Fruit fly (Drosophila melanogaster): Measurements from ENCODE around the gene rempA.

rempA gene

DNA sequence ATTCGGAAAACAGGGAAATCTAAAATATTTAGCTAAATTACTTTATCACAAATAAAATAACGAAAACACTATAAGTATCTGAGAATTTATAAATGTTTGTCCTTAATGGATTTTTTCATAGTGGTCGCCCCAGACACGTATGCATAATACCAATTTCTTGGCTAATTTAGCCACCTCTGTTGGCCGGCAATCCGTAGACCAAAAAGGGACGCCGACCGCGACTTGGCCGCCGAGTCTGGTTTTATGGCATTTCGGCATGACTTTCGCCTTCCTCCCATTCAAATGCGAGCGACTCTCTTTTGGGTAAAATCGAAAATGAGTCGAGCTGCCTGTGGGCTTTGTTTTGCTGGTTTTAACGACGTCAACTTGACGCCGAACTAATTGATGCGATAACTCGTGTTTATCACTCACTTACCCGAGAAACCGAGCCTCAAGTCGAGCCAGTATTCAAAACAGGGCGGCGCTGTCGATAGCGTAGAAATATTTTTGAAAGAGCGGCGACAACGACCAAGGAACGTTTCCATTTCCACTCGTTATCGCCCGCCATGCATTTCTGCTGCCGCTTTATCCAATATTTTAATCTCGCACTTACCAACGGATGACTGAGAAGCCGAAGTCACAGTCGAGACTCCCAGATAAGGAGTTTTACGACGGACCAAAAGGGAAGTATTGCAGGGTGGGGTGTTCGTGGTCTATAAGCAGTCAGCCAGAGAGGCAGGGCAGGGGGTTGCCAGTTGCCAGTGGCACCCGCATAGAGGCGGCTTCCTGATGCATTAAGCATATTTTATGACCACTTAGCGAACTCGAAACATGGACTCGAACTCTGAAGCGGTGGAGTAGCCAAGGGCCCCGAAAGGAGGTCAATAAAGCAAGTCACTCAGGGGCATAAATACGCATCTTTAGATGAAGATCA is 40.9 kb downstream of the rempA start:
- TF ChIP-seq rgr (GFP tag; optimal IDR thresholded peaks at IDR 0.05) (no peak), lola (GFP tag; optimal IDR thresholded peaks at IDR 0.05) (no peak), Dfd (GFP tag; optimal IDR thresholded peaks at IDR 0.05) (no peak), GATAd (GFP tag; optimal IDR thresholded peaks at IDR 0.05) (no peak), Hr83 (GFP tag; optimal IDR thresholded peaks at IDR 0.05; ENCODE audit: poor library complexity, severe bottlenecking) (no peak), tai (GFP tag; optimal IDR thresholded peaks at IDR 0.05) (no peak), sage (GFP tag; optimal IDR thresholded peaks at IDR 0.05) (no peak), OdsH (GFP tag; optimal IDR thresholded peaks at IDR 0.05) (no peak), HLH106 (tag; optimal IDR thresholded peaks at IDR 0.05) (no peak), Abd-B (GFP tag; optimal IDR thresholded peaks at IDR 0.05) (no peak), Mio (GFP tag; optimal IDR thresholded peaks at IDR 0.05) (no peak)

- TF ChIP-seq Hnf4 (GFP tag; optimal IDR thresholded peaks at IDR 0.05) = no peak
- TF ChIP-seq sage (GFP tag; optimal IDR thresholded peaks at IDR 0.05) = no peak
- no peak for TF ChIP-seq h (GFP tag; optimal IDR thresholded peaks at IDR 0.05)
- no peak for TF ChIP-seq CG9705 (GFP tag; optimal IDR thresholded peaks at IDR 0.05)
- no peak for TF ChIP-seq tai (GFP tag; optimal IDR thresholded peaks at IDR 0.05)
- no peak for TF ChIP-seq Jra (GFP tag; optimal IDR thresholded peaks at IDR 0.05)
- TF ChIP-seq usp (GFP tag; optimal IDR thresholded peaks at IDR 0.05) = no peak
- no peak for TF ChIP-seq Myc (optimal IDR thresholded peaks at IDR 0.05)
- no peak for TF ChIP-seq Hr78 (GFP tag; optimal IDR thresholded peaks at IDR 0.05)
- TF ChIP-seq pan (optimal IDR thresholded peaks at IDR 0.05) = no peak
- no peak for TF ChIP-seq CG32264 (GFP tag; optimal IDR thresholded peaks at IDR 0.05)
- no peak for TF ChIP-seq dsf (GFP tag; optimal IDR thresholded peaks at IDR 0.05; ENCODE audit: borderline replicate concordance)
- no peak for TF ChIP-seq brk (GFP tag; optimal IDR thresholded peaks at IDR 0.05)
- TF ChIP-seq br (GFP tag; optimal IDR thresholded peaks at IDR 0.05) = no peak
- no peak for TF ChIP-seq GATAd (GFP tag; optimal IDR thresholded peaks at IDR 0.05)
- no peak for TF ChIP-seq Sp1 (GFP tag; optimal IDR thresholded peaks at IDR 0.05)
- no peak for TF ChIP-seq Dif (GFP tag; optimal IDR thresholded peaks at IDR 0.05; ENCODE audit: partially characterized antibody)
- no peak for TF ChIP-seq woc (GFP tag; optimal IDR thresholded peaks at IDR 0.05)
- TF ChIP-seq jim (GFP tag; optimal IDR thresholded peaks at IDR 0.05) = no peak
- TF ChIP-seq Abd-B (GFP tag; optimal IDR thresholded peaks at IDR 0.05) = no peak
These were observed 41.5 kb downstream of the rempA start for dm6 chr2L:518620-518913.

dm6 chr2L:517911-518619 is 42.0 kb downstream of the rempA start:
- TF ChIP-seq Sp1 (GFP tag; optimal IDR thresholded peaks at IDR 0.05) = no peak
- no peak for TF ChIP-seq lola (GFP tag; optimal IDR thresholded peaks at IDR 0.05)
- TF ChIP-seq usp (GFP tag; optimal IDR thresholded peaks at IDR 0.05) = no peak
- no peak for TF ChIP-seq fru (GFP tag; optimal IDR thresholded peaks at IDR 0.05)
- no peak for TF ChIP-seq h (GFP tag; optimal IDR thresholded peaks at IDR 0.05)

DNA sequence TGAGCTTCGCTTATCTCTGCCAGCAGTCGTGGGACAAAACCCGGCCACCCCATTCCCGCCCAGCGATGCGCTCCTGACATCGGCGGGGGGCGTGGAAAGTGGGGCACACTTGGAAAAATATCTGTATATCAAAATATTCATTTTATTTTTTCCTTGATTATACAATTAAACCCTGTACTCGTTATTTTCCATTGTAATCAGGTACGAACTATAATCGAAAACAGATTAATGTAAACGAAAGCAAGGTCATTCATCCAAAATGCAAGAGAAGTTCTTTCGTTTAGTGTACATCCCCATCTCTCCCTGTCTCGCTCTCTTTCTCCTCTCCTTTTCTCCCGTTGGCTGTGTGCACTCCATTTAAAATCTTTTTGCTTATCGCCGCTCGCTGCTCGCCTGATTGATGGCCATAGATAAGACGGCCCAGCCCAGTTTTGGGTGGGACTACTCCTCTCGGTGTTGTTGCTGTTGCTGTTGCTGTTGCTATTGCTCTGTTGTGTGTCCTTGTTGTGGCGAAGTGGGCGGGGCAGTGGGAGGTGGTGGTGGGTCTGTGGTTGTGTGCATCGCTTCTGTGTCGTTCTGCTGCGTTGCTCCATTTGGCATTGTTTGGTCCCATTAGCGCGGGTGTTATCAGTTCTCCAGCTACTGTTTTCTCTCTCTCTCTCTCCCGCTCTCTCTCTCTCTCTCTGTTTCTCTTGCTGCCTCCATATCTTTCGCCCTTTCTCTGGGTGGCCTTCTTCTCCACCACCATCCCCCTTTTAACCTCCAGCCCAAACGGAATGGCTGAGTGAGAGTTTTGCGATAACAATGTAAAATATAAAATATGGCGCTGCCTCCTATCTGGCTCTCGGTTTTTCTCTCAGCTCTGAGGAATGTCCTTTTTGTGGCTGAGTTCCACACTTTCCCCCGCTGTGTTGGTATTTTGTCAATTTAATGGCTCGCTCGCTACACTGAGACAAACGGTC is 43.8 kb downstream of the rempA start:
- TF ChIP-seq GATAd (GFP tag; optimal IDR thresholded peaks at IDR 0.05) (no peak), foxo (GFP tag; optimal IDR thresholded peaks at IDR 0.05) (peak in 1 of 2 experiments; percentile 59), brk (GFP tag; optimal IDR thresholded peaks at IDR 0.05) (no peak), Dfd (GFP tag; optimal IDR thresholded peaks at IDR 0.05) (peak; percentile 70), OdsH (GFP tag; optimal IDR thresholded peaks at IDR 0.05) (peak; percentile 56), CrebA (GFP tag; optimal IDR thresholded peaks at IDR 0.05; ENCODE audit: borderline replicate concordance) (no peak), HLH106 (tag; optimal IDR thresholded peaks at IDR 0.05) (peak; percentile 55), lola (GFP tag; optimal IDR thresholded peaks at IDR 0.05) (no peak), Hnf4 (GFP tag; optimal IDR thresholded peaks at IDR 0.05) (peak; percentile 32), dmrt93B (GFP tag; optimal IDR thresholded peaks at IDR 0.05) (peak; percentile 33), fru (GFP tag; optimal IDR thresholded peaks at IDR 0.05) (peak; percentile 62), Hr83 (GFP tag; optimal IDR thresholded peaks at IDR 0.05; ENCODE audit: poor library complexity, severe bottlenecking) (no peak), ey (GFP tag; optimal IDR thresholded peaks at IDR 0.05) (peak; percentile 49), Sp1 (GFP tag; optimal IDR thresholded peaks at IDR 0.05) (peak; percentile 57), Hr78 (GFP tag; optimal IDR thresholded peaks at IDR 0.05) (no peak), sv (GFP tag; optimal IDR thresholded peaks at IDR 0.05) (peak; percentile 45), CG32264 (GFP tag; optimal IDR thresholded peaks at IDR 0.05) (no peak), Jra (GFP tag; optimal IDR thresholded peaks at IDR 0.05) (no peak), jim (GFP tag; optimal IDR thresholded peaks at IDR 0.05) (no peak), woc (GFP tag; optimal IDR thresholded peaks at IDR 0.05) (peak; percentile 23), CG9705 (GFP tag; optimal IDR thresholded peaks at IDR 0.05) (no peak), dl (GFP tag; optimal IDR thresholded peaks at IDR 0.05; ENCODE audit: insufficient read depth in 1 of 2, partially characterized antibody in 2 of 2) (peak in 1 of 2 experiments; percentile 46), Mio (GFP tag; optimal IDR thresholded peaks at IDR 0.05) (no peak), Rel (GFP tag; optimal IDR thresholded peaks at IDR 0.05) (no peak), Rel (tag; optimal IDR thresholded peaks at IDR 0.05) (peak; percentile 64), Vsx2 (GFP tag; optimal IDR thresholded peaks at IDR 0.05; ENCODE audit: partially characterized antibody) (no peak), Myc (optimal IDR thresholded peaks at IDR 0.05) (no peak)
